Fruit fly (Drosophila melanogaster): Measurements from ENCODE around the gene grp.

grp gene

dm6 chr2L:16643961-16644360 lies 35.9 kb upstream of the grp start (continued):
- TF ChIP-seq CG3995 (GFP tag; optimal IDR thresholded peaks at IDR 0.05) (peak; percentile 15), en (GFP tag; optimal IDR thresholded peaks at IDR 0.05) (no peak), HLH4C (GFP tag; IDR thresholded peaks at IDR 0.05; ENCODE audit: partially characterized antibody) (no peak), sc (optimal IDR thresholded peaks at IDR 0.05) (no peak), sc (GFP tag; optimal IDR thresholded peaks at IDR 0.05) (peak; percentile 29), CG17328 (GFP tag; IDR thresholded peaks at IDR 0.05) (peak; percentile 37; the same call in 1 of the 2 replicates), onecut (GFP tag; IDR thresholded peaks at IDR 0.05) (peak; percentile 35; the same call in 1 of the 2 replicates), grau (tag; optimal IDR thresholded peaks at IDR 0.05) (peak; percentile 56), CG13424 (tag; optimal IDR thresholded peaks at IDR 0.05) (peak; percentile 72), HmgD (GFP tag; optimal IDR thresholded peaks at IDR 0.05) (no peak), CG12659 (GFP tag; optimal IDR thresholded peaks at IDR 0.05) (peak; percentile 54), zen (tag; optimal IDR thresholded peaks at IDR 0.05) (peak; percentile 56), inv (GFP tag; IDR thresholded peaks at IDR 0.05; ENCODE audit: partially characterized antibody) (no peak), CG9817 (tag; optimal IDR thresholded peaks at IDR 0.05) (peak; percentile 53), CG15073 (GFP tag; optimal IDR thresholded peaks at IDR 0.05) (no peak), CG1602 (GFP tag; optimal IDR thresholded peaks at IDR 0.05) (peak; percentile 38), Max (GFP tag; optimal IDR thresholded peaks at IDR 0.05) (no peak), CrebB (tag; optimal IDR thresholded peaks at IDR 0.05) (no peak), ind (GFP tag; optimal IDR thresholded peaks at IDR 0.05) (peak; percentile 70), CG15269 (tag; optimal IDR thresholded peaks at IDR 0.05) (peak; percentile 77), B-H2 (GFP tag; optimal IDR thresholded peaks at IDR 0.05) (peak; percentile 21), exex (tag; optimal IDR thresholded peaks at IDR 0.05) (peak; percentile 12), scrt (GFP tag; optimal IDR thresholded peaks at IDR 0.05) (peak; percentile 59), CkIIα-i1 (GFP tag; IDR thresholded peaks at IDR 0.05) (no peak), pnt (GFP tag; optimal IDR thresholded peaks at IDR 0.05) (peak; percentile 34), bowl (GFP tag; IDR thresholded peaks at IDR 0.05) (peak; percentile 27; the same call in 1 of the 2 replicates), CG11695 (GFP tag; IDR thresholded peaks at IDR 0.05) (peak; percentile 67; the same call in 2 of the 3 replicates), trem (tag; optimal IDR thresholded peaks at IDR 0.05) (peak; percentile 0), CG15011 (GFP tag; optimal IDR thresholded peaks at IDR 0.05) (peak; percentile 27), sd (tag; optimal IDR thresholded peaks at IDR 0.05) (no peak), unc-4 (GFP tag; IDR thresholded peaks at IDR 0.05; ENCODE audit: partially characterized antibody) (no peak), CG2116 (GFP tag; optimal IDR thresholded peaks at IDR 0.05) (peak; percentile 5), Oaz (GFP tag; IDR thresholded peaks at IDR 0.05) (no peak), wdn (GFP tag; IDR thresholded peaks at IDR 0.05) (0 out of 2 replicates have a peak, but pooled peaks have one; percentile 9), Opbp (GFP tag; IDR thresholded peaks at IDR 0.05; ENCODE audit: partially characterized antibody) (no peak), br (optimal IDR thresholded peaks at IDR 0.05) (no peak), CG3726 (GFP tag; IDR thresholded peaks at IDR 0.05) (no peak), grn (GFP tag; optimal IDR thresholded peaks at IDR 0.05) (no peak), Fer3 (tag; optimal IDR thresholded peaks at IDR 0.05) (peak; percentile 68), CHES-1-like (GFP tag; optimal IDR thresholded peaks at IDR 0.05) (peak; percentile 42), CG17829 (tag; optimal IDR thresholded peaks at IDR 0.05) (peak; percentile 8), CG14965 (GFP tag; optimal IDR thresholded peaks at IDR 0.05; ENCODE audit: borderline replicate concordance) (no peak), gfzf (GFP tag; optimal IDR thresholded peaks at IDR 0.05) (no peak), chif (GFP tag; optimal IDR thresholded peaks at IDR 0.05) (peak; percentile 35 to 66), D (optimal IDR thresholded peaks at IDR 0.05) (no peak), D (GFP tag; optimal IDR thresholded peaks at IDR 0.05) (peak; percentile 28), CG10267 (tag; optimal IDR thresholded peaks at IDR 0.05) (peak; percentile 56), CG6791 (GFP tag; IDR thresholded peaks at IDR 0.05; ENCODE audit: partially characterized antibody) (no peak), sqz (GFP tag; optimal IDR thresholded peaks at IDR 0.05) (peak; percentile 25), CG17359 (tag; optimal IDR thresholded peaks at IDR 0.05) (peak; percentile 78), pita (GFP tag; optimal IDR thresholded peaks at IDR 0.05) (no peak)
